Worm (Caenorhabditis elegans): Measurements from ENCODE around the gene F37A8.2.

ce11 chrIII:3926801-3927200 lies 4.5 kb downstream of the F37A8.2 start:
- no peak for TF ChIP-seq zip-2 (tag; optimal IDR thresholded peaks at IDR 0.05)
- no peak for TF ChIP-seq F49E8.2 (tag; optimal IDR thresholded peaks at IDR 0.05; ENCODE audit: borderline replicate concordance)
- TF ChIP-seq aly-2 (tag; optimal IDR thresholded peaks at IDR 0.05), result no peak
- TF ChIP-seq unc-62 (GFP tag; optimal IDR thresholded peaks at IDR 0.05 in 1 of 2), result no peak
- no peak for TF ChIP-seq unc-62 (tag; optimal IDR thresholded peaks at IDR 0.05)
- TF ChIP-seq pha-4 (GFP tag; IDR thresholded peaks at IDR 0.05), result no peak
- TF ChIP-seq pha-4 (tag; optimal IDR thresholded peaks at IDR 0.05), result no peak
- no peak for TF ChIP-seq R02D3.7 (tag; optimal IDR thresholded peaks at IDR 0.05)
- TF ChIP-seq skn-1 (tag; optimal IDR thresholded peaks at IDR 0.05), result no peak
- TF ChIP-seq fkh-10 (GFP tag; optimal IDR thresholded peaks at IDR 0.05), result no peak
- no peak for TF ChIP-seq ces-1 (GFP tag; optimal IDR thresholded peaks at IDR 0.05)
- no peak for TF ChIP-seq F37D6.2 (tag; optimal IDR thresholded peaks at IDR 0.05)

All from whole organism, L4 larva.